Worm (Caenorhabditis elegans) whole organism, late embryonic: ENCODE data around the gene npr-43.

Experiments
- Y22D7AL.16 ChIP-seq: sonication (generic microtip); optimal IDR thresholded peaks from 2 replicates; lab custom pipeline; 2016; ENCODE audit warnings: missing genetic modification characterization, missing compliant biosample characterization
- ceh-18 ChIP-seq: sonication (generic microtip); optimal IDR thresholded peaks from 2 replicates; lab custom pipeline; 2016; ENCODE audit warnings: missing genetic modification characterization, missing compliant biosample characterization
- ceh-48 ChIP-seq: sonication (generic microtip); optimal IDR thresholded peaks from 2 replicates; lab custom pipeline; 2016; ENCODE audit warnings: missing genetic modification characterization, inconsistent platforms, missing compliant biosample characterization
- ceh-6 ChIP-seq: fragments of 200-800 bp; sonication (Bioruptor generic); optimal IDR thresholded peaks from 2 replicates; lab custom pipeline; 2018; ENCODE audit warnings: mild to moderate bottlenecking, missing genetic modification characterization, missing compliant biosample characterization
- ets-4 ChIP-seq: sonication (generic microtip); optimal IDR thresholded peaks from 2 replicates; lab custom pipeline; 2016; ENCODE audit warnings: missing genetic modification characterization, missing compliant biosample characterization
- nfya-1 ChIP-seq: sonication (generic microtip); optimal IDR thresholded peaks from 2 replicates; lab custom pipeline; 2017; ENCODE audit warnings: missing genetic modification characterization, mild to moderate bottlenecking, missing compliant biosample characterization, antibody characterized with exemption, moderate library complexity
- pha-4 ChIP-seq: fragments of 150-350 bp; optimal IDR thresholded peaks from 2 replicates; lab custom pipeline; 2018; ENCODE audit warnings: missing biosample characterization, missing genetic modification reagents, missing genetic modification characterization
- sdc-2 ChIP-seq: sonication (generic microtip); optimal IDR thresholded peaks from 2 replicates; lab custom pipeline; 2016; ENCODE audit warnings: missing genotype, missing genetic modification characterization, missing compliant biosample characterization
- tbx-2 ChIP-seq: sonication (generic microtip); optimal IDR thresholded peaks from 2 replicates; lab custom pipeline; 2016; ENCODE audit warnings: missing genetic modification characterization, missing compliant biosample characterization
- unc-55 ChIP-seq: sonication (generic microtip); optimal IDR thresholded peaks from 2 replicates; lab custom pipeline; 2017; ENCODE audit warnings: missing biosample characterization, missing genetic modification reagents, missing genetic modification characterization
- unc-86 ChIP-seq: sonication (generic microtip); optimal IDR thresholded peaks from 2 replicates; lab custom pipeline; 2016; ENCODE audit warnings: missing genetic modification characterization, missing compliant biosample characterization

- no peak for TF ChIP-seq Y22D7AL.16 (tag; lab: Kevin White, UChicago)
- TF ChIP-seq tbx-2 (tag; lab: Kevin White, UChicago) = no peak
- TF ChIP-seq unc-55 = no peak
- no peak for TF ChIP-seq sdc-2 (tag; lab: Kevin White, UChicago)
- TF ChIP-seq nfya-1 = no peak
- no peak for TF ChIP-seq ceh-6 (GFP tag; lab: Kevin White, UChicago)
- TF ChIP-seq pha-4 = no peak
- no peak for TF ChIP-seq ets-4
- TF ChIP-seq ceh-48 = no peak
- TF ChIP-seq unc-86 (tag; lab: Kevin White, UChicago) = no peak
- no peak for TF ChIP-seq ceh-18 (tag; lab: Kevin White, UChicago)
These were observed 16.9 kb downstream of the npr-43 start for ce11 chrV:14361973-14362372.
